Worm (Caenorhabditis elegans): ENCODE data around the gene ttr-26.

DNA sequence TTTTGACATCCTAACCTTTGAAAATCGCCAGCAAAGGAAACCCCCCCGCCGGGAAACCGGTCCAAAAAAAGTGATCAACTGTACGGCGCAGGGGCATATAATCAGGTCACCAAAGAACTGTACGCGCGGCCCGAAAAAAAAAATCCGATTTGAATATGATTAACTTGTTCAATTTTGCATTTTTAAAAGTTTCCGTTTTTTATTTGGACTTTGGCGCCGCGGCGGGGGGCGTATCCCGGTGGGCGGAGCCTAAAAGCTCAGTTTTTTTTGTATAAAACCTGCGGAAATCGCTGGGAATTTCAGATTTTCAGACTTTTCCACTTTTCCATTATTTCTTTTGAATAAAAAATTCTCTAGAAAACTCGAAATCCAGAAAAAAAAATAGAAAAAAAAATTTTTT is 35.6 kb downstream of the ttr-26 start, which contains the start of gene hmit-1.2:
- no peak for TF ChIP-seq ceh-13 (GFP tag; optimal IDR thresholded peaks at IDR 0.05)
- TF ChIP-seq ama-1 (optimal IDR thresholded peaks at IDR 0.05), result no peak
- TF ChIP-seq hmg-4 (GFP tag; optimal IDR thresholded peaks at IDR 0.05), result no peak
- TF ChIP-seq ets-7 (tag; optimal IDR thresholded peaks at IDR 0.05), result no peak
- TF ChIP-seq tbx-37 (GFP tag; conservative IDR thresholded peaks at IDR 0.05), result no peak
- no peak for TF ChIP-seq flt-1 (GFP tag; IDR thresholded peaks at IDR 0.05)

All from whole organism, early embryonic.